Fruit fly (Drosophila melanogaster) whole organism, embryonic: ENCODE results near the gene CG1635.

ENCODE experiments used
- Aef1 ChIP-seq: fragments of 200-800 bp; sonication (Bioruptor generic); IDR thresholded peaks from 3 replicates; pipeline ENCODE4 v1.3.6; 2022; ENCODE audit warnings: missing biosample characterization, missing genetic modification characterization
- Antp ChIP-seq: fragments of 200-800 bp; sonication (Bioruptor generic); optimal IDR thresholded peaks from 3 replicates; lab custom pipeline; 2016; ENCODE audit warnings: missing biosample characterization, missing genetic modification characterization
- BtbVII ChIP-seq: fragments of 200-800 bp; sonication (Bioruptor generic); optimal IDR thresholded peaks from 3 replicates; lab custom pipeline; 2017; ENCODE audit warnings: missing biosample characterization, mild to moderate bottlenecking, missing genetic modification characterization
- CG1024 ChIP-seq: fragments of 200-800 bp; sonication (Bioruptor generic); IDR thresholded peaks from 2 replicates; pipeline ENCODE4 v1.3.6; 2022; ENCODE audit warnings: missing biosample characterization, missing genetic modification characterization
- CG12659 ChIP-seq: fragments of 200-800 bp; sonication (Bioruptor generic); optimal IDR thresholded peaks from 3 replicates; lab custom pipeline; 2017; ENCODE audit warnings: mild to moderate bottlenecking, missing biosample characterization, missing genetic modification reagents, missing genetic modification characterization
- CG14441 ChIP-seq: fragments of 200-800 bp; sonication (Bioruptor generic); IDR thresholded peaks from 2 replicates; pipeline ENCODE4 v1.3.6; 2022; ENCODE audit warnings: missing biosample characterization, missing genetic modification characterization
- CG18599 ChIP-seq: fragments of 200-800 bp; sonication (Bioruptor generic); optimal IDR thresholded peaks from 3 replicates; lab custom pipeline; 2017; ENCODE audit warnings: missing biosample characterization, missing genetic modification characterization, mild to moderate bottlenecking, moderate library complexity, missing genetic modification reagents
- CG2712 ChIP-seq: fragments of 200-800 bp; optimal IDR thresholded peaks from 3 replicates; lab custom pipeline; 2019; ENCODE audit warnings: missing biosample characterization, mild to moderate bottlenecking, missing genetic modification characterization, moderate library complexity
- CG2875 ChIP-seq: fragments of 200-800 bp; sonication (Bioruptor generic); optimal IDR thresholded peaks from 2 replicates; lab custom pipeline; 2017; ENCODE audit warnings: missing biosample characterization, mild to moderate bottlenecking, missing genetic modification characterization, missing genetic modification reagents
- CG32532 ChIP-seq: fragments of 200-800 bp; sonication (Bioruptor generic); IDR thresholded peaks from 2 replicates; pipeline ENCODE4 v1.3.6; 2022; ENCODE audit warnings: missing biosample characterization, missing genetic modification characterization
- CG32772 ChIP-seq: fragments of 200-800 bp; sonication (Bioruptor generic); IDR thresholded peaks from 2 replicates; pipeline ENCODE4 v1.3.6; 2022; ENCODE audit warnings: missing biosample characterization, missing genetic modification characterization
- CG3407 ChIP-seq: fragments of 200-800 bp; sonication (Bioruptor generic); optimal IDR thresholded peaks from 2 replicates; lab custom pipeline; 2018; ENCODE audit warnings: missing biosample characterization, mild to moderate bottlenecking, missing genetic modification characterization
- CG3995 ChIP-seq: fragments of 200-800 bp; sonication (Bioruptor generic); optimal IDR thresholded peaks from 3 replicates; lab custom pipeline; 2016; ENCODE audit warnings: missing biosample characterization, missing genetic modification characterization
- CG4424 ChIP-seq: fragments of 200-800 bp; sonication (Bioruptor generic); optimal IDR thresholded peaks from 3 replicates; lab custom pipeline; 2016; ENCODE audit warnings: missing biosample characterization, missing genetic modification characterization
- CG4820 ChIP-seq: fragments of 200-800 bp; sonication (Bioruptor generic); optimal IDR thresholded peaks from 3 replicates; lab custom pipeline; 2016; ENCODE audit warnings: missing biosample characterization, missing genetic modification characterization
- CG6254 ChIP-seq: fragments of 200-800 bp; sonication (Bioruptor generic); optimal IDR thresholded peaks from 3 replicates; lab custom pipeline; 2017; ENCODE audit warnings: mild to moderate bottlenecking, missing biosample characterization, missing genetic modification reagents, missing genetic modification characterization
- CG6654 ChIP-seq: fragments of 200-800 bp; sonication (Bioruptor generic); optimal IDR thresholded peaks from 2 replicates; lab custom pipeline; 2017; ENCODE audit warnings: missing biosample characterization, mild to moderate bottlenecking, missing genetic modification characterization
- CG8281 ChIP-seq: fragments of 200-800 bp; sonication (Bioruptor generic); optimal IDR thresholded peaks from 2 replicates; lab custom pipeline; 2018; ENCODE audit warnings: missing biosample characterization, mild to moderate bottlenecking, missing genetic modification characterization, moderate library complexity
- CG8290 ChIP-seq, 3 experiments: fragments of 200-800 bp; sonication (Bioruptor generic); optimal IDR thresholded peaks; 2 replicates each; lab custom pipeline; 2016 to 2019; ENCODE audit warnings: missing biosample characterization in 3 of 3, missing genetic modification characterization in 3 of 3, mild to moderate bottlenecking in 2 of 3, moderate library complexity in 1 of 3
- CG8359 ChIP-seq: fragments of 200-800 bp; sonication (Bioruptor generic); optimal IDR thresholded peaks from 2 replicates; lab custom pipeline; 2017; ENCODE audit warnings: missing biosample characterization, mild to moderate bottlenecking, missing genetic modification characterization, borderline replicate concordance
- CG9215 ChIP-seq: fragments of 200-800 bp; sonication (Bioruptor generic); IDR thresholded peaks from 2 replicates; pipeline ENCODE4 v1.3.6; 2022; ENCODE audit warnings: missing biosample characterization, missing genetic modification characterization
- Camta ChIP-seq: fragments of 200-800 bp; sonication (Bioruptor generic); optimal IDR thresholded peaks from 2 replicates; lab custom pipeline; 2016; ENCODE audit warnings: missing biosample characterization, missing genetic modification characterization
- CkIIα-i1 ChIP-seq: fragments of 200-800 bp; sonication (Bioruptor generic); IDR thresholded peaks from 2 replicates; pipeline ENCODE4 v1.3.6; 2022; ENCODE audit warnings: missing biosample characterization, missing genetic modification characterization
- Dp ChIP-seq: fragments of 200-800 bp; sonication (Bioruptor generic); optimal IDR thresholded peaks from 2 replicates; lab custom pipeline; 2018; ENCODE audit warnings: missing biosample characterization, mild to moderate bottlenecking, missing genetic modification characterization, moderate library complexity
- Elba2 ChIP-seq: fragments of 200-800 bp; sonication (Bioruptor generic); optimal IDR thresholded peaks from 3 replicates; lab custom pipeline; 2016; ENCODE audit warnings: missing biosample characterization, missing genetic modification characterization
- GATAe ChIP-seq: fragments of 200-800 bp; sonication (Bioruptor generic); conservative IDR thresholded peaks from 2 replicates; pipeline ENCODE4 v1.3.6; 2022; ENCODE audit warnings: missing biosample characterization, missing genetic modification characterization
- Gsc ChIP-seq: fragments of 200-800 bp; sonication (Bioruptor generic); IDR thresholded peaks from 2 replicates; pipeline ENCODE4 v1.3.6; 2022; ENCODE audit warnings: missing biosample characterization, missing genetic modification characterization
- Hmr ChIP-seq: fragments of 200-800 bp; sonication (Bioruptor generic); optimal IDR thresholded peaks from 3 replicates; lab custom pipeline; 2017; ENCODE audit warnings: mild to moderate bottlenecking, missing biosample characterization, missing genetic modification reagents, missing genetic modification characterization
- Mes4 ChIP-seq: fragments of 200-800 bp; sonication (Bioruptor generic); optimal IDR thresholded peaks from 2 replicates; lab custom pipeline; 2016; ENCODE audit warnings: missing biosample characterization, missing genetic modification characterization
- Nf-YA ChIP-seq: fragments of 200-800 bp; sonication (Bioruptor generic); IDR thresholded peaks from 2 replicates; pipeline ENCODE4 v1.3.6; 2022; ENCODE audit warnings: missing biosample characterization, missing genetic modification characterization
- Sin3A ChIP-seq: fragments of >200 bp; optimal IDR thresholded peaks from 2 replicates; lab custom pipeline; 2018
- TFAM ChIP-seq: fragments of 200-800 bp; sonication (Bioruptor generic); optimal IDR thresholded peaks from 2 replicates; lab custom pipeline; 2017; ENCODE audit warnings: missing biosample characterization, missing genetic modification characterization, inconsistent platforms
- bcd ChIP-seq: fragments of 200-800 bp; sonication (Bioruptor generic); optimal IDR thresholded peaks from 2 replicates; lab custom pipeline; 2017; ENCODE audit warnings: missing biosample characterization, mild to moderate bottlenecking, missing genetic modification characterization
- crol ChIP-seq: fragments of 200-800 bp; sonication (Bioruptor generic); IDR thresholded peaks from 2 replicates; pipeline ENCODE4 v1.3.6; 2022; ENCODE audit warnings: missing biosample characterization, missing genetic modification characterization
- dati ChIP-seq: fragments of 200-800 bp; sonication (Bioruptor generic); IDR thresholded peaks from 2 replicates; pipeline ENCODE4 v1.3.6; 2022; ENCODE audit warnings: missing biosample characterization, missing genetic modification characterization
- fd64A ChIP-seq: fragments of 200-800 bp; sonication (Bioruptor generic); optimal IDR thresholded peaks from 3 replicates; lab custom pipeline; 2018; ENCODE audit warnings: missing biosample characterization, mild to moderate bottlenecking, missing genetic modification characterization
- hbn ChIP-seq: fragments of 200-800 bp; sonication (Bioruptor generic); IDR thresholded peaks from 2 replicates; pipeline ENCODE4 v1.3.6; 2022; ENCODE audit warnings: missing biosample characterization, missing genetic modification characterization; ENCODE audit not compliant: partially characterized antibody
- hkb ChIP-seq, 2 experiments: fragments of 200-800 bp in 1 of 2; fragments of >200 bp in 1 of 2; sonication (Bioruptor generic) in 1 of 2; IDR thresholded peaks in 1 of 2; optimal IDR thresholded peaks in 1 of 2; 2 replicates each; pipeline versions ENCODE4 v1.3.6 to Lab custom; 2017 to 2022; ENCODE audit warnings: missing biosample characterization in 1 of 2, missing genetic modification characterization in 1 of 2
- insv ChIP-seq, 2 experiments: fragments of 200-800 bp; sonication (Bioruptor generic); optimal IDR thresholded peaks; 3 replicates each; lab custom pipeline; 2016 to 2018; ENCODE audit warnings: missing biosample characterization in 2 of 2, missing genetic modification characterization in 2 of 2
- knrl ChIP-seq: fragments of 200-800 bp; sonication (Bioruptor generic); IDR thresholded peaks from 3 replicates; pipeline ENCODE4 v1.3.6; 2022; ENCODE audit warnings: missing biosample characterization, missing genetic modification characterization; ENCODE audit not compliant: partially characterized antibody
- psq ChIP-seq: fragments of 200-800 bp; sonication (Bioruptor generic); optimal IDR thresholded peaks from 2 replicates; lab custom pipeline; 2017; ENCODE audit warnings: missing biosample characterization, missing genetic modification characterization
- sc ChIP-seq, 3 experiments: fragments of >200 bp in 2 of 3; fragments of 200-800 bp in 1 of 3; sonication (Bioruptor generic) in 1 of 3; optimal IDR thresholded peaks; 2 replicates in 2 of 3; 3 replicates in 1 of 3; lab custom pipeline; 2017; ENCODE audit warnings: mild to moderate bottlenecking in 1 of 3, missing biosample characterization in 1 of 3, missing genetic modification characterization in 1 of 3, missing genetic modification reagents in 1 of 3
- sd ChIP-seq: fragments of 200-800 bp; sonication (Bioruptor generic); optimal IDR thresholded peaks from 3 replicates; lab custom pipeline; 2018; ENCODE audit warnings: missing biosample characterization, mild to moderate bottlenecking, missing genetic modification characterization, moderate library complexity
- sens ChIP-seq: fragments of 200-800 bp; sonication (Bioruptor generic); peaks from one replicate; lab custom pipeline; 2016; ENCODE audit warnings: missing biosample characterization, missing genetic modification characterization
- slbo ChIP-seq: fragments of 200-800 bp; sonication (Bioruptor generic); IDR thresholded peaks from 2 replicates; pipeline ENCODE4 v1.3.6; 2022; ENCODE audit warnings: missing biosample characterization, missing genetic modification characterization
- sug ChIP-seq: fragments of 200-800 bp; optimal IDR thresholded peaks from 2 replicates; lab custom pipeline; 2019; ENCODE audit warnings: missing biosample characterization, mild to moderate bottlenecking, missing genetic modification characterization, moderate library complexity
- toy ChIP-seq: fragments of 200-800 bp; sonication (Bioruptor generic); IDR thresholded peaks from 2 replicates; pipeline ENCODE4 v1.3.6; 2022; ENCODE audit warnings: missing biosample characterization, missing genetic modification characterization
- z ChIP-seq: fragments of 200-800 bp; sonication (Bioruptor generic); IDR thresholded peaks from 3 replicates; pipeline ENCODE4 v1.3.6; 2022; ENCODE audit warnings: missing biosample characterization, missing genetic modification characterization
- zen ChIP-seq: fragments of 200-800 bp; sonication (Bioruptor generic); optimal IDR thresholded peaks from 3 replicates; lab custom pipeline; 2018; ENCODE audit warnings: missing biosample characterization, mild to moderate bottlenecking, missing genetic modification characterization, moderate library complexity

CG1635 gene

dm6 chr3R:31592256-31592879 lies 3.9 kb downstream of the CG1635 start, which contains the start of gene CG1774 (continued):
- TF ChIP-seq CG4424 (peak; percentile 60), Mes4 (GFP tag; lab: Kevin White, UChicago) (peak; percentile 33), CG32772 (GFP tag; lab: Robert Waterston, UW) (peak; percentile 71; the same call in 1 of the 2 replicates), CG14441 (peak; percentile 83), Camta (GFP tag; lab: Kevin White, UChicago) (peak; percentile 80), CkIIα-i1 (no peak), Aef1 (GFP tag; lab: Robert Waterston, UW) (peak; percentile 77; the same call in 2 of the 3 replicates), Antp (GFP tag; lab: Kevin White, UChicago) (peak; percentile 80), Dp (GFP tag; lab: Kevin White, UChicago) (no peak), toy (peak; percentile 65), knrl (GFP tag; lab: Robert Waterston, UW) (no peak), hbn (GFP tag; lab: Robert Waterston, UW) (no peak), insv (GFP tag; optimal IDR thresholded peaks at IDR 0.05; lab: Kevin White, UChicago) (no peak), CG8359 (GFP tag; lab: Kevin White, UChicago) (peak; percentile 27), Sin3A (lab: Kevin White, UChicago) (no peak), CG6654 (GFP tag; lab: Kevin White, UChicago) (no peak), fd64A (GFP tag; lab: Kevin White, UChicago) (no peak), sd (peak; percentile 51), CG1024 (no peak), CG3407 (GFP tag; lab: Kevin White, UChicago) (peak; percentile 37), BtbVII (GFP tag; lab: Kevin White, UChicago) (peak; percentile 80), GATAe (peak; percentile 51; the same call in 1 of the 2 replicates), CG12659 (GFP tag; lab: Kevin White, UChicago) (peak; percentile 80), bcd (peak; percentile 82), sug (tag; lab: Kevin White, UChicago) (peak; percentile 74), sens (GFP tag; lab: Kevin White, UChicago) (peak; percentile 92), Elba2 (GFP tag; lab: Kevin White, UChicago) (no peak), CG18599 (peak; percentile 95), CG2875 (GFP tag; lab: Kevin White, UChicago) (peak; percentile 36), hkb (optimal IDR thresholded peaks at IDR 0.05; lab: Kevin White, UChicago) (no peak), hkb (GFP tag; IDR thresholded peaks at IDR 0.05; lab: Robert Waterston, UW) (peak; percentile 82), CG4820 (peak; percentile 58), CG6254 (GFP tag; lab: Kevin White, UChicago) (peak; percentile 44), TFAM (GFP tag; lab: Kevin White, UChicago) (no peak), CG2712 (tag; lab: Kevin White, UChicago) (peak; percentile 76), CG3995 (GFP tag; lab: Kevin White, UChicago) (peak; percentile 52), crol (no peak), dati (GFP tag; lab: Robert Waterston, UW) (no peak), z (GFP tag; lab: Robert Waterston, UW) (no peak), Gsc (GFP tag; lab: Robert Waterston, UW) (peak; percentile 5; the same call in 1 of the 2 replicates), CG9215 (peak; percentile 75), psq (GFP tag; lab: Kevin White, UChicago) (no peak), CG32532 (peak; percentile 90), slbo (peak; percentile 91), CG8290 (GFP tag; optimal IDR thresholded peaks at IDR 0.05; lab: Kevin White, UChicago) (no peak), CG8290 (tag; optimal IDR thresholded peaks at IDR 0.05; lab: Kevin White, UChicago) (peak in 1 of 2 experiments; percentile 94), sc (optimal IDR thresholded peaks at IDR 0.05; lab: Kevin White, UChicago) (no peak), sc (GFP tag; optimal IDR thresholded peaks at IDR 0.05; lab: Kevin White, UChicago) (no peak), zen (tag; lab: Kevin White, UChicago) (peak; percentile 53), CG8281 (tag; lab: Kevin White, UChicago) (peak; percentile 43), Nf-YA (GFP tag; lab: Robert Waterston, UW) (peak; percentile 44; the same call in 1 of the 2 replicates), Hmr (GFP tag; lab: Kevin White, UChicago) (peak; percentile 89)
